Fruit fly (Drosophila melanogaster): ENCODE data around the gene CG33285.

dm6 chr3L:21136253-21136652, 47.5 kb upstream of the CG33285 start, which contains the start of gene CG10565:
- no peak for TF ChIP-seq EcR (GFP tag; optimal IDR thresholded peaks at IDR 0.05)
- no peak for TF ChIP-seq usp (GFP tag; optimal IDR thresholded peaks at IDR 0.05)
- TF ChIP-seq CG8478 (optimal IDR thresholded peaks at IDR 0.05) = no peak
- TF ChIP-seq Dll (optimal IDR thresholded peaks at IDR 0.05) = no peak
- no peak for TF ChIP-seq psq (optimal IDR thresholded peaks at IDR 0.05)
